Fruit fly (Drosophila melanogaster): Measurements from ENCODE around the gene Cpr64Aa.

Gene Cpr64Aa

dm6 chr3L:4242428-4242827 is 33.5 kb upstream of the Cpr64Aa start, which contains the start of gene pav (continued):
- TF ChIP-seq CG30020 (tag; optimal IDR thresholded peaks at IDR 0.05) (no peak), Dll (GFP tag; IDR thresholded peaks at IDR 0.05; ENCODE audit: partially characterized antibody) (no peak), CG3407 (GFP tag; optimal IDR thresholded peaks at IDR 0.05) (no peak), D (optimal IDR thresholded peaks at IDR 0.05) (no peak), D (GFP tag; optimal IDR thresholded peaks at IDR 0.05) (no peak), Spps (tag; optimal IDR thresholded peaks at IDR 0.05) (no peak), CG17568 (GFP tag; optimal IDR thresholded peaks at IDR 0.05) (no peak), CG4820 (GFP tag; optimal IDR thresholded peaks at IDR 0.05) (no peak), BEAF-32 (GFP tag; optimal IDR thresholded peaks at IDR 0.05) (peak; percentile 47), C15 (GFP tag; IDR thresholded peaks at IDR 0.05) (no peak), insv (GFP tag; optimal IDR thresholded peaks at IDR 0.05) (no peak), Max (GFP tag; optimal IDR thresholded peaks at IDR 0.05) (peak; percentile 27), CG15601 (tag; optimal IDR thresholded peaks at IDR 0.05) (no peak), tup (GFP tag; optimal IDR thresholded peaks at IDR 0.05) (no peak), CG2120 (GFP tag; optimal IDR thresholded peaks at IDR 0.05) (peak; percentile 41), CG4404 (GFP tag; IDR thresholded peaks at IDR 0.05) (no peak), CG15479 (GFP tag; optimal IDR thresholded peaks at IDR 0.05) (no peak), TFAM (GFP tag; optimal IDR thresholded peaks at IDR 0.05) (no peak), CG18476 (GFP tag; optimal IDR thresholded peaks at IDR 0.05) (peak; percentile 16), CG4617 (GFP tag; optimal IDR thresholded peaks at IDR 0.05; ENCODE audit: borderline replicate concordance) (peak; percentile 31), Side (GFP tag; optimal IDR thresholded peaks at IDR 0.05) (no peak), gsb-n (tag; optimal IDR thresholded peaks at IDR 0.05) (no peak), CG16815 (GFP tag; optimal IDR thresholded peaks at IDR 0.05) (no peak), lmd (GFP tag; IDR thresholded peaks at IDR 0.05) (peak; percentile 58), otp (GFP tag; IDR thresholded peaks at IDR 0.05) (no peak; the same call in 2 of the 3 replicates), CG11456 (GFP tag; IDR thresholded peaks at IDR 0.05) (0 out of 3 replicates have a peak, but pooled peaks have one; percentile 31), Aef1 (GFP tag; IDR thresholded peaks at IDR 0.05) (no peak), chn (GFP tag; optimal IDR thresholded peaks at IDR 0.05) (no peak), CG9727 (GFP tag; optimal IDR thresholded peaks at IDR 0.05) (peak; percentile 10), peb (GFP tag; IDR thresholded peaks at IDR 0.05) (no peak), Fer3 (tag; optimal IDR thresholded peaks at IDR 0.05) (no peak), Dek (tag; optimal IDR thresholded peaks at IDR 0.05) (peak; percentile 35), E2f1 (GFP tag; IDR thresholded peaks at IDR 0.05) (peak; percentile 37; the same call in 1 of the 2 replicates), Ada2b (GFP tag; IDR thresholded peaks at IDR 0.05) (peak; percentile 56), fd64A (GFP tag; optimal IDR thresholded peaks at IDR 0.05) (no peak), CG7987 (GFP tag; optimal IDR thresholded peaks at IDR 0.05) (no peak), CG17359 (tag; optimal IDR thresholded peaks at IDR 0.05) (no peak), slbo (GFP tag; IDR thresholded peaks at IDR 0.05) (peak; percentile 40; the same call in 1 of the 2 replicates), CG11093 (GFP tag; IDR thresholded peaks at IDR 0.05) (no peak), kay (GFP tag; optimal IDR thresholded peaks at IDR 0.05) (no peak), MESR4 (GFP tag; optimal IDR thresholded peaks at IDR 0.05) (peak; percentile 46), Mad (GFP tag; optimal IDR thresholded peaks at IDR 0.05) (peak; percentile 4), CG34376 (GFP tag; optimal IDR thresholded peaks at IDR 0.05) (no peak), Atf6 (GFP tag; IDR thresholded peaks at IDR 0.05) (peak; percentile 26; the same call in 1 of the 2 replicates), CG7556 (GFP tag; optimal IDR thresholded peaks at IDR 0.05) (no peak), Hmr (GFP tag; optimal IDR thresholded peaks at IDR 0.05) (no peak), CG43689 (GFP tag; IDR thresholded peaks at IDR 0.05) (no peak), sob (GFP tag; IDR thresholded peaks at IDR 0.05) (peak; percentile 49), vfl (GFP tag; optimal IDR thresholded peaks at IDR 0.05) (no peak), ken (GFP tag; IDR thresholded peaks at IDR 0.05) (no peak), chm (GFP tag; IDR thresholded peaks at IDR 0.05) (no peak), CG32532 (GFP tag; IDR thresholded peaks at IDR 0.05) (peak; percentile 82)

Measured in whole organism, embryonic.